Worm (Caenorhabditis elegans) whole organism, L3 larva: ENCODE measurements around the gene hphd-1.

Experiments
- R02D3.7 ChIP-seq: fragments of 150-350 bp; optimal IDR thresholded peaks from 2 replicates; lab custom pipeline; 2014; ENCODE audit warnings: missing biosample characterization, missing genetic modification characterization
- ama-1 ChIP-seq: fragments of 150-350 bp; optimal IDR thresholded peaks from 2 replicates; lab custom pipeline; 2018
- ceh-16 ChIP-seq: sonication (generic microtip); optimal IDR thresholded peaks from 2 replicates; lab custom pipeline; 2017; ENCODE audit warnings: missing biosample characterization, missing genetic modification characterization
- ceh-28 ChIP-seq: fragments of 150-350 bp; optimal IDR thresholded peaks from 2 replicates; lab custom pipeline; 2014; ENCODE audit warnings: missing biosample characterization, missing genetic modification reagents, missing genetic modification characterization
- ceh-82 ChIP-seq: fragments of 150-350 bp; optimal IDR thresholded peaks from 2 replicates; lab custom pipeline; 2014; ENCODE audit warnings: missing biosample characterization, missing genetic modification characterization
- ceh-9 ChIP-seq: sonication (generic microtip); optimal IDR thresholded peaks from 2 replicates; lab custom pipeline; 2018; ENCODE audit warnings: missing biosample characterization, missing genetic modification characterization
- daf-12 ChIP-seq: fragments of 150-350 bp; optimal IDR thresholded peaks from 2 replicates; lab custom pipeline; 2014; ENCODE audit warnings: missing biosample characterization, missing genetic modification reagents, missing genetic modification characterization
- egl-27 ChIP-seq: sonication (generic microtip); optimal IDR thresholded peaks from 4 replicates; lab custom pipeline; 2017; ENCODE audit warnings: missing biosample characterization, missing genetic modification reagents, missing genetic modification characterization
- egl-5 ChIP-seq: fragments of 150-350 bp; optimal IDR thresholded peaks from 2 replicates; lab custom pipeline; 2017; ENCODE audit warnings: missing biosample characterization, missing genetic modification reagents, missing genetic modification characterization, inconsistent platforms
- elt-1 ChIP-seq: fragments of 150-350 bp; optimal IDR thresholded peaks from 2 replicates; lab custom pipeline; 2014; ENCODE audit warnings: missing biosample characterization, missing genetic modification characterization
- elt-2 ChIP-seq: sonication (generic microtip); optimal IDR thresholded peaks from 2 replicates; lab custom pipeline; 2016; ENCODE audit warnings: missing genetic modification reagents, mild to moderate bottlenecking, missing genetic modification characterization, missing compliant biosample characterization
- eor-1 ChIP-seq, 2 experiments: fragments of 150-350 bp; optimal IDR thresholded peaks; 2 replicates each; lab custom pipeline; 2014 to 2018; ENCODE audit warnings: missing biosample characterization in 2 of 2, missing genetic modification characterization in 2 of 2
- fkh-10 ChIP-seq: sonication (generic microtip); optimal IDR thresholded peaks from 2 replicates; lab custom pipeline; 2017; ENCODE audit warnings: missing biosample characterization, missing genetic modification reagents, missing genetic modification characterization
- fkh-2 ChIP-seq: fragments of 150-350 bp; optimal IDR thresholded peaks from 2 replicates; lab custom pipeline; 2014; ENCODE audit warnings: missing biosample characterization, missing genetic modification reagents, missing genetic modification characterization
- fos-1 ChIP-seq: fragments of 150-350 bp; optimal IDR thresholded peaks from 2 replicates; lab custom pipeline; 2014; ENCODE audit warnings: missing biosample characterization, missing genetic modification characterization
- hmg-11 ChIP-seq: sonication (generic microtip); optimal IDR thresholded peaks from 2 replicates; lab custom pipeline; 2016; ENCODE audit warnings: missing genetic modification characterization, missing compliant biosample characterization
- jun-1 ChIP-seq: fragments of 150-350 bp; optimal IDR thresholded peaks from 2 replicates; lab custom pipeline; 2014; ENCODE audit warnings: missing biosample characterization, missing genetic modification reagents, missing genetic modification characterization
- lin-15B ChIP-seq: fragments of 150-350 bp; optimal IDR thresholded peaks from 2 replicates; lab custom pipeline; 2014; ENCODE audit warnings: missing biosample characterization, missing genetic modification characterization
- lin-39 ChIP-seq: fragments of 150-350 bp; optimal IDR thresholded peaks from 2 replicates; lab custom pipeline; 2018; ENCODE audit warnings: missing biosample characterization, missing genetic modification reagents, missing genetic modification characterization
- lsy-12 ChIP-seq: sonication (generic microtip); optimal IDR thresholded peaks from 2 replicates; lab custom pipeline; 2016; ENCODE audit warnings: mild to moderate bottlenecking, missing genetic modification characterization, missing compliant biosample characterization
- mdl-1 ChIP-seq: fragments of 150-350 bp; optimal IDR thresholded peaks from 2 replicates; lab custom pipeline; 2014; ENCODE audit warnings: missing biosample characterization, missing genetic modification characterization
- mml-1 ChIP-seq: fragments of 150-350 bp; sonication (generic microtip); optimal IDR thresholded peaks from 3 replicates; lab custom pipeline; 2014; ENCODE audit warnings: missing biosample characterization, missing genetic modification characterization
- nhr-11 ChIP-seq: fragments of 150-350 bp; optimal IDR thresholded peaks from 2 replicates; lab custom pipeline; 2014; ENCODE audit warnings: missing biosample characterization, missing genetic modification characterization
- nhr-12 ChIP-seq: fragments of 150-350 bp; optimal IDR thresholded peaks from 2 replicates; lab custom pipeline; 2014; ENCODE audit warnings: missing biosample characterization, missing genetic modification characterization
- nhr-23 ChIP-seq: fragments of 150-350 bp; optimal IDR thresholded peaks from 2 replicates; lab custom pipeline; 2014; ENCODE audit warnings: missing biosample characterization, missing genetic modification reagents, missing genetic modification characterization
- nhr-237 ChIP-seq: fragments of 150-350 bp; optimal IDR thresholded peaks from 2 replicates; lab custom pipeline; 2014; ENCODE audit warnings: missing biosample characterization, missing genetic modification characterization
- nhr-25 ChIP-seq: sonication (generic microtip); optimal IDR thresholded peaks from 2 replicates; lab custom pipeline; 2017; ENCODE audit warnings: missing biosample characterization, missing genetic modification characterization
- nhr-43 ChIP-seq: sonication (generic microtip); optimal IDR thresholded peaks from 2 replicates; lab custom pipeline; 2016; ENCODE audit warnings: mild to moderate bottlenecking, missing genetic modification characterization, missing compliant biosample characterization; ENCODE audit not compliant: poor library complexity, severe bottlenecking
- nhr-67 ChIP-seq: fragments of 150-350 bp; optimal IDR thresholded peaks from 2 replicates; lab custom pipeline; 2014; ENCODE audit warnings: missing biosample characterization, missing genetic modification characterization
- nhr-76 ChIP-seq: fragments of 150-350 bp; sonication (generic microtip); optimal IDR thresholded peaks from 5 replicates; lab custom pipeline; 2014; ENCODE audit warnings: missing biosample characterization, missing genetic modification characterization
- nhr-77 ChIP-seq: fragments of 150-350 bp; optimal IDR thresholded peaks from 2 replicates; lab custom pipeline; 2014; ENCODE audit warnings: missing biosample characterization, missing genetic modification characterization
- pha-4 ChIP-seq: fragments of 150-350 bp; optimal IDR thresholded peaks from 2 replicates; lab custom pipeline; 2014; ENCODE audit warnings: missing biosample characterization, missing genetic modification reagents, missing genetic modification characterization
- pqm-1 ChIP-seq: fragments of 150-350 bp; optimal IDR thresholded peaks from 2 replicates; lab custom pipeline; 2017; ENCODE audit warnings: missing biosample characterization, missing genetic modification characterization, inconsistent platforms
- sea-2 ChIP-seq: fragments of 150-350 bp; sonication (generic microtip); optimal IDR thresholded peaks from 4 replicates; lab custom pipeline; 2014; ENCODE audit warnings: missing biosample characterization, missing genetic modification reagents, missing genetic modification characterization
- skn-1 ChIP-seq: fragments of 150-350 bp; optimal IDR thresholded peaks from 2 replicates; lab custom pipeline; 2014; ENCODE audit warnings: missing biosample characterization, missing genetic modification characterization
- snpc-4 ChIP-seq: fragments of 150-350 bp; optimal IDR thresholded peaks from 2 replicates; lab custom pipeline; 2014; ENCODE audit warnings: missing biosample characterization, missing genetic modification characterization
- tbx-2 ChIP-seq: sonication (generic microtip); optimal IDR thresholded peaks from 2 replicates; lab custom pipeline; 2016; ENCODE audit warnings: mild to moderate bottlenecking, missing genetic modification characterization, missing compliant biosample characterization
- unc-39 ChIP-seq: sonication (generic microtip); optimal IDR thresholded peaks from 4 replicates; lab custom pipeline; 2017; ENCODE audit warnings: missing biosample characterization, missing genetic modification characterization
- zag-1 ChIP-seq: fragments of 150-350 bp; optimal IDR thresholded peaks from 2 replicates; lab custom pipeline; 2014; ENCODE audit warnings: missing biosample characterization, missing genetic modification characterization
- ztf-11 ChIP-seq: fragments of 150-350 bp; optimal IDR thresholded peaks from 2 replicates; lab custom pipeline; 2014; ENCODE audit warnings: missing biosample characterization, missing genetic modification characterization
- ztf-4 ChIP-seq: fragments of 150-350 bp; optimal IDR thresholded peaks from 2 replicates; lab custom pipeline; 2014; ENCODE audit warnings: missing biosample characterization, missing genetic modification characterization

The hphd-1 gene

ce11 chrII:13012684-13013083, 16.3 kb upstream of the hphd-1 start:
- TF ChIP-seq nhr-12 (tag; lab: Kevin White, UChicago) (no peak), ceh-9 (tag; lab: Kevin White, UChicago) (no peak), nhr-25 (tag; lab: Kevin White, UChicago) (no peak), unc-39 (tag; lab: Kevin White, UChicago) (no peak), egl-27 (tag; lab: Kevin White, UChicago) (no peak), mml-1 (tag; lab: Kevin White, UChicago) (no peak), hmg-11 (tag; lab: Kevin White, UChicago) (no peak), nhr-67 (tag; lab: Kevin White, UChicago) (no peak), fkh-2 (tag; lab: Kevin White, UChicago) (no peak), lsy-12 (tag; lab: Kevin White, UChicago) (no peak), pqm-1 (tag; lab: Kevin White, UChicago) (no peak), mdl-1 (tag; lab: Kevin White, UChicago) (no peak), ceh-28 (tag; lab: Kevin White, UChicago) (no peak), R02D3.7 (no peak)

- peak; percentile 43 for TF ChIP-seq nhr-25 (tag; lab: Kevin White, UChicago)
- no peak for TF ChIP-seq pqm-1 (tag; lab: Kevin White, UChicago)
- no peak for TF ChIP-seq fkh-2 (tag; lab: Kevin White, UChicago)
- TF ChIP-seq elt-1 (tag; lab: Kevin White, UChicago), result peak; percentile 85
These were observed 11.5 kb upstream of the hphd-1 start, which contains the start of gene oig-2 for ce11 chrII:13007717-13008461. Gene oig-2 (minus strand): TSS chrII:13008164.

ce11 chrII:13006283-13006682, 9.9 kb upstream of the hphd-1 start:
- TF ChIP-seq eor-1 (tag; optimal IDR thresholded peaks at IDR 0.05; lab: Kevin White, UChicago), result no peak
- no peak for TF ChIP-seq mml-1 (tag; lab: Kevin White, UChicago)
- TF ChIP-seq nhr-23 (tag; lab: Kevin White, UChicago), result peak; percentile 20
- peak; percentile 84 for TF ChIP-seq elt-2 (tag; lab: Kevin White, UChicago)
- TF ChIP-seq hmg-11 (tag; lab: Kevin White, UChicago), result no peak
- TF ChIP-seq skn-1, result no peak
- no peak for TF ChIP-seq ceh-16 (tag; lab: Kevin White, UChicago)
- no peak for TF ChIP-seq zag-1 (tag; lab: Kevin White, UChicago)
- peak; percentile 62 for TF ChIP-seq pqm-1 (tag; lab: Kevin White, UChicago)
- no peak for TF ChIP-seq elt-1 (tag; lab: Kevin White, UChicago)
- TF ChIP-seq egl-27 (tag; lab: Kevin White, UChicago), result no peak
- TF ChIP-seq nhr-11 (tag; lab: Kevin White, UChicago), result no peak
- no peak for TF ChIP-seq ztf-4
- TF ChIP-seq egl-5 (tag; lab: Kevin White, UChicago), result no peak
- no peak for TF ChIP-seq ceh-28 (tag; lab: Kevin White, UChicago)
- TF ChIP-seq unc-39 (tag; lab: Kevin White, UChicago), result no peak
- TF ChIP-seq nhr-77 (tag; lab: Kevin White, UChicago), result no peak
- TF ChIP-seq nhr-76, result no peak
- TF ChIP-seq tbx-2 (tag; lab: Kevin White, UChicago), result no peak
- TF ChIP-seq ama-1 (lab: Kevin White, UChicago), result no peak
- no peak for TF ChIP-seq lin-39 (tag; lab: Kevin White, UChicago)
- no peak for TF ChIP-seq ceh-82
- TF ChIP-seq nhr-43 (tag; lab: Kevin White, UChicago), result peak; percentile 14
- TF ChIP-seq ztf-11 (tag; lab: Kevin White, UChicago), result no peak
- TF ChIP-seq nhr-25 (tag; lab: Kevin White, UChicago), result no peak
- TF ChIP-seq nhr-12 (tag; lab: Kevin White, UChicago), result no peak
- no peak for TF ChIP-seq jun-1 (tag; lab: Kevin White, UChicago)
- TF ChIP-seq daf-12 (tag; lab: Kevin White, UChicago), result no peak

ce11 chrII:13004872-13005252, 8.5 kb upstream of the hphd-1 start:
- TF ChIP-seq R02D3.7 (no peak), nhr-76 (no peak), sea-2 (no peak), ceh-9 (tag; lab: Kevin White, UChicago) (no peak), eor-1 (tag; optimal IDR thresholded peaks at IDR 0.05; lab: Kevin White, UChicago) (no peak), nhr-77 (tag; lab: Kevin White, UChicago) (no peak), snpc-4 (no peak), lin-15B (tag; lab: Kevin White, UChicago) (no peak), ztf-4 (no peak), elt-2 (tag; lab: Kevin White, UChicago) (peak; percentile 45), fkh-10 (no peak), fos-1 (tag; lab: Kevin White, UChicago) (no peak), tbx-2 (tag; lab: Kevin White, UChicago) (no peak), pha-4 (peak; percentile 30), egl-5 (tag; lab: Kevin White, UChicago) (no peak), nhr-237 (no peak), zag-1 (tag; lab: Kevin White, UChicago) (no peak)
